Fruit fly (Drosophila melanogaster) S2 (cell line): ENCODE results near the gene Or85a.

Source experiments
- CG8478 ChIP-seq: fragments of >200 bp; optimal IDR thresholded peaks from 2 replicates; lab custom pipeline; 2018
- CTCF ChIP-seq, 2 experiments: fragments of >200 bp; optimal IDR thresholded peaks; 2 replicates each; lab custom pipeline; 2018

DNA sequence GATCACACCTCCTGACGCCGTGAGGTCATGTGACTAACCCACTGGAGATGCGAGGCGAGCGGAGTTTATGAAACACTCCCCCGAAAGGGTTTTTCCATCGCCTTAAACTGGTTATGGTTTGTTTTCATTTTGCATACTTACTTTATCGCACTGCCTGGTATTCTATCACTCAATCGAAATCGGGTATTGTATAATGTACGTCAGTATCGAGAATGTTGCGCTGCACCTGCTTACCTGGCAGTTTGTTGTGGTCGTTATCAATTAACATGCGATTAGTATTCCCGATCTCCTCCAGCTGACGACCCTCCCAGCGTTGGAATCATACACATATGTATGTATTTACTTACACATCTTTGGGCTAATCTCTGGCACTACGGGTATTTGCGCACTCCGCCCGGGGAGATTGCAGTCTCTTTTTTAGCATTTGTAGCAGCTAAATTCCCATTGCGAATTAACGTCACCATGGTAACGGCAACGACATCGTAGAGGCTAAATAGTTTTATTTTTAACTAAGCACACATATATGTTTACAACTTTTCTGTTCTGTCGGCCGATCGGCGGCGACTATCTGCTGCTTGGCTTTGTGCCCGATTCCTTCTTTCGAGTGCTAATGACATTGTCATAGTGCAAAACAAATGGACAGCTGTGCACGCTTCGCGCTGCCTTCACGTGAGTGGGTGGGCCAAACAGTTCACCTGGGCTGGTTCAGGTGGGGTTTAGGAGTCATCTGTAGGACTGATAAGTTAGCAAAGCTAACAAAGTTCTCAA, 31.6 kb downstream of the Or85a start:
- TF ChIP-seq CG8478 (lab: Kevin White, UChicago), result no peak
- TF ChIP-seq CTCF (optimal IDR thresholded peaks at IDR 0.05; lab: Kevin White, UChicago), result no peak
